Fruit fly (Drosophila melanogaster) whole organism, embryonic: ENCODE data around the gene GatB.

Experiments used
- CG10267 ChIP-seq: fragments of 200-800 bp; sonication (Bioruptor generic); optimal IDR thresholded peaks from 2 replicates; lab custom pipeline; 2018; ENCODE audit warnings: missing biosample characterization, mild to moderate bottlenecking, missing genetic modification characterization, moderate library complexity
- CG11093 ChIP-seq: fragments of 200-800 bp; sonication (Bioruptor generic); IDR thresholded peaks from 3 replicates; pipeline ENCODE4 v1.3.6; 2022; ENCODE audit warnings: missing biosample characterization, missing genetic modification characterization
- CG11504 ChIP-seq: fragments of 200-800 bp; sonication (Bioruptor generic); optimal IDR thresholded peaks from 3 replicates; lab custom pipeline; 2019; ENCODE audit warnings: missing biosample characterization, mild to moderate bottlenecking, missing genetic modification characterization, moderate library complexity
- CG11723 ChIP-seq: fragments of 200-800 bp; sonication (Bioruptor generic); optimal IDR thresholded peaks from 2 replicates; lab custom pipeline; 2017; ENCODE audit warnings: missing biosample characterization, mild to moderate bottlenecking, missing genetic modification characterization
- CG12219 ChIP-seq: fragments of 200-800 bp; sonication (Bioruptor generic); optimal IDR thresholded peaks from 3 replicates; lab custom pipeline; 2018; ENCODE audit warnings: missing biosample characterization, mild to moderate bottlenecking, missing genetic modification characterization
- CG12942 ChIP-seq: fragments of 200-800 bp; sonication (Bioruptor generic); optimal IDR thresholded peaks from 3 replicates; lab custom pipeline; 2016; ENCODE audit warnings: missing biosample characterization, missing genetic modification characterization
- CG13287 ChIP-seq: fragments of 200-800 bp; sonication (Bioruptor generic); IDR thresholded peaks from 2 replicates; pipeline ENCODE4 v1.3.6; 2022; ENCODE audit warnings: missing biosample characterization, missing genetic modification characterization; ENCODE audit not compliant: partially characterized antibody
- CG13775 ChIP-seq: fragments of 200-800 bp; sonication (Bioruptor generic); optimal IDR thresholded peaks from 3 replicates; lab custom pipeline; 2017; ENCODE audit warnings: missing biosample characterization, mild to moderate bottlenecking, missing genetic modification characterization
- CG14014 ChIP-seq: fragments of 200-800 bp; sonication (Bioruptor generic); IDR thresholded peaks from 2 replicates; pipeline ENCODE4 v1.3.6; 2022; ENCODE audit warnings: missing biosample characterization, missing genetic modification characterization
- CG14710 ChIP-seq: fragments of 200-800 bp; sonication (Bioruptor generic); optimal IDR thresholded peaks from 3 replicates; lab custom pipeline; 2019; ENCODE audit warnings: missing biosample characterization, mild to moderate bottlenecking, missing genetic modification characterization, moderate library complexity
- CG17568 ChIP-seq: fragments of 200-800 bp; sonication (Bioruptor generic); optimal IDR thresholded peaks from 2 replicates; lab custom pipeline; 2018; ENCODE audit warnings: missing biosample characterization, mild to moderate bottlenecking, missing genetic modification characterization, moderate library complexity
- CG18599 ChIP-seq: fragments of 200-800 bp; sonication (Bioruptor generic); optimal IDR thresholded peaks from 3 replicates; lab custom pipeline; 2017; ENCODE audit warnings: missing biosample characterization, missing genetic modification characterization, mild to moderate bottlenecking, moderate library complexity, missing genetic modification reagents
- CG18764 ChIP-seq: fragments of 200-800 bp; sonication (Bioruptor generic); optimal IDR thresholded peaks from 3 replicates; lab custom pipeline; 2016; ENCODE audit warnings: missing biosample characterization, missing genetic modification characterization
- CG2199 ChIP-seq: fragments of 200-800 bp; sonication (Bioruptor generic); IDR thresholded peaks from 3 replicates; pipeline ENCODE4 v1.3.6; 2022; ENCODE audit warnings: missing biosample characterization, missing genetic modification characterization
- CG2678 ChIP-seq: fragments of 200-800 bp; sonication (Bioruptor generic); optimal IDR thresholded peaks from 3 replicates; lab custom pipeline; 2019; ENCODE audit warnings: missing biosample characterization, mild to moderate bottlenecking, missing genetic modification characterization, moderate library complexity
- CG30020 ChIP-seq: fragments of 200-800 bp; optimal IDR thresholded peaks from 2 replicates; lab custom pipeline; 2019; ENCODE audit warnings: missing biosample characterization, mild to moderate bottlenecking, missing genetic modification characterization, moderate library complexity
- CG3065 ChIP-seq: fragments of 200-800 bp; sonication (Bioruptor generic); optimal IDR thresholded peaks from 2 replicates; lab custom pipeline; 2016; ENCODE audit warnings: missing biosample characterization, missing genetic modification characterization
- CG31224 ChIP-seq: fragments of 200-800 bp; sonication (Bioruptor generic); IDR thresholded peaks from 2 replicates; pipeline ENCODE4 v1.3.6; 2022; ENCODE audit warnings: missing biosample characterization, missing genetic modification characterization
- CG32767 ChIP-seq: fragments of 200-800 bp; sonication (Bioruptor generic); IDR thresholded peaks from 2 replicates; pipeline ENCODE4 v1.3.6; 2022; ENCODE audit warnings: missing biosample characterization, missing genetic modification characterization
- CG34422 ChIP-seq: fragments of 200-800 bp; sonication (Bioruptor generic); IDR thresholded peaks from 3 replicates; pipeline ENCODE4 v1.3.6; 2022; ENCODE audit warnings: missing biosample characterization, missing genetic modification characterization
- CG3726 ChIP-seq: fragments of 200-800 bp; sonication (Bioruptor generic); IDR thresholded peaks from 3 replicates; pipeline ENCODE4, ENCODE4 v1.3.6; 2022; ENCODE audit warnings: missing biosample characterization, missing genetic modification characterization
- CG42726 ChIP-seq: fragments of 200-800 bp; sonication (Bioruptor generic); IDR thresholded peaks from 2 replicates; pipeline ENCODE4 v1.3.6; 2022; ENCODE audit warnings: missing biosample characterization, missing genetic modification characterization; ENCODE audit not compliant: partially characterized antibody
- CG4360 ChIP-seq: fragments of 200-800 bp; sonication (Bioruptor generic); IDR thresholded peaks from 2 replicates; pipeline ENCODE4 v1.3.6; 2022; ENCODE audit warnings: missing biosample characterization, missing genetic modification characterization
- CG4617 ChIP-seq: fragments of 200-800 bp; sonication (Bioruptor generic); optimal IDR thresholded peaks from 3 replicates; lab custom pipeline; 2016; ENCODE audit warnings: missing biosample characterization, missing genetic modification characterization, borderline replicate concordance
- CG4854 ChIP-seq: fragments of 200-800 bp; sonication (Bioruptor generic); optimal IDR thresholded peaks from 2 replicates; lab custom pipeline; 2016; ENCODE audit warnings: missing biosample characterization, missing genetic modification characterization, inconsistent platforms
- CG9609 ChIP-seq: fragments of 200-800 bp; sonication (Bioruptor generic); optimal IDR thresholded peaks from 3 replicates; lab custom pipeline; 2016; ENCODE audit warnings: missing biosample characterization, missing genetic modification characterization
- E2f2 ChIP-seq: fragments of 200-800 bp; sonication (Bioruptor generic); IDR thresholded peaks from 2 replicates; pipeline ENCODE4 v1.3.6; 2022; ENCODE audit warnings: missing biosample characterization, missing genetic modification characterization
- H2.0 ChIP-seq: fragments of 200-800 bp; sonication (Bioruptor generic); IDR thresholded peaks from 2 replicates; pipeline ENCODE4 v1.3.6; 2022; ENCODE audit warnings: missing biosample characterization, missing genetic modification characterization
- Hmx ChIP-seq: fragments of 200-800 bp; sonication (Bioruptor generic); optimal IDR thresholded peaks from 2 replicates; lab custom pipeline; 2016; ENCODE audit warnings: missing biosample characterization, missing genetic modification characterization
- Hr51 ChIP-seq, 2 experiments: fragments of 200-800 bp; sonication (Bioruptor generic); optimal IDR thresholded peaks; 2 replicates in 1 of 2; 3 replicates in 1 of 2; lab custom pipeline; 2016 to 2018; ENCODE audit warnings: missing biosample characterization in 2 of 2, missing genetic modification characterization in 2 of 2, mild to moderate bottlenecking in 1 of 2, moderate library complexity in 1 of 2
- Med ChIP-seq: fragments of 200-800 bp; sonication (Bioruptor generic); peaks from one replicate; lab custom pipeline; 2016; ENCODE audit warnings: missing biosample characterization, missing genetic modification characterization, mild to moderate bottlenecking, inconsistent platforms, moderate library complexity
- Ravus ChIP-seq: fragments of 200-800 bp; sonication (Bioruptor generic); IDR thresholded peaks from 2 replicates; pipeline ENCODE4 v1.3.6; 2022; ENCODE audit warnings: missing biosample characterization, missing genetic modification characterization
- Tbp ChIP-seq: fragments of >200 bp; optimal IDR thresholded peaks from 2 replicates; lab custom pipeline; 2018; ENCODE audit warnings: missing biosample characterization, missing genetic modification characterization
- crol ChIP-seq: fragments of 200-800 bp; sonication (Bioruptor generic); IDR thresholded peaks from 2 replicates; pipeline ENCODE4 v1.3.6; 2022; ENCODE audit warnings: missing biosample characterization, missing genetic modification characterization
- crp ChIP-seq, 2 experiments: fragments of 200-800 bp; sonication (Bioruptor generic); optimal IDR thresholded peaks; 2 replicates in 1 of 2; 3 replicates in 1 of 2; lab custom pipeline; 2017; ENCODE audit warnings: missing biosample characterization in 2 of 2, missing genetic modification characterization in 2 of 2, mild to moderate bottlenecking in 1 of 2, moderate library complexity in 1 of 2
- dati ChIP-seq: fragments of 200-800 bp; sonication (Bioruptor generic); IDR thresholded peaks from 2 replicates; pipeline ENCODE4 v1.3.6; 2022; ENCODE audit warnings: missing biosample characterization, missing genetic modification characterization
- dimm ChIP-seq: fragments of 200-800 bp; sonication (Bioruptor generic); IDR thresholded peaks from 2 replicates; pipeline ENCODE4 v1.3.6; 2022; ENCODE audit warnings: missing biosample characterization, missing genetic modification characterization
- dmrt11E ChIP-seq: fragments of 200-800 bp; sonication (Bioruptor generic); optimal IDR thresholded peaks from 3 replicates; lab custom pipeline; 2018; ENCODE audit warnings: missing biosample characterization, mild to moderate bottlenecking, missing genetic modification characterization, moderate library complexity
- dmrt99B ChIP-seq: fragments of 200-800 bp; sonication (Bioruptor generic); optimal IDR thresholded peaks from 2 replicates; lab custom pipeline; 2018; ENCODE audit warnings: missing biosample characterization, mild to moderate bottlenecking, missing genetic modification characterization, moderate library complexity
- kah ChIP-seq: fragments of 200-800 bp; sonication (Bioruptor generic); optimal IDR thresholded peaks from 2 replicates; lab custom pipeline; 2018; ENCODE audit warnings: missing biosample characterization, mild to moderate bottlenecking, missing genetic modification characterization
- kni ChIP-seq: fragments of 200-800 bp; sonication (Bioruptor generic); optimal IDR thresholded peaks from 3 replicates; lab custom pipeline; 2017; ENCODE audit warnings: mild to moderate bottlenecking, missing biosample characterization, missing genetic modification reagents, missing genetic modification characterization
- lbe ChIP-seq: fragments of 200-800 bp; sonication (Bioruptor generic); optimal IDR thresholded peaks from 2 replicates; lab custom pipeline; 2016; ENCODE audit warnings: missing biosample characterization, mild to moderate bottlenecking, missing genetic modification characterization
- luna ChIP-seq: fragments of 200-800 bp; sonication (Bioruptor generic); optimal IDR thresholded peaks from 2 replicates; lab custom pipeline; 2016; ENCODE audit warnings: missing biosample characterization, missing genetic modification characterization
- mirr ChIP-seq: fragments of 200-800 bp; sonication (Bioruptor generic); optimal IDR thresholded peaks from 3 replicates; lab custom pipeline; 2018; ENCODE audit warnings: missing biosample characterization, mild to moderate bottlenecking, missing genetic modification characterization
- repo ChIP-seq: fragments of 200-800 bp; sonication (Bioruptor generic); optimal IDR thresholded peaks from 2 replicates; lab custom pipeline; 2016; ENCODE audit warnings: missing biosample characterization, missing genetic modification characterization
- sob ChIP-seq: fragments of 200-800 bp; sonication (Bioruptor generic); IDR thresholded peaks from 2 replicates; pipeline ENCODE4 v1.3.6; 2022; ENCODE audit warnings: missing biosample characterization, missing genetic modification characterization
- tap ChIP-seq: fragments of 200-800 bp; optimal IDR thresholded peaks from 3 replicates; lab custom pipeline; 2019; ENCODE audit warnings: missing biosample characterization, mild to moderate bottlenecking, missing genetic modification characterization, moderate library complexity
- tin ChIP-seq: fragments of 200-800 bp; sonication (Bioruptor generic); optimal IDR thresholded peaks from 3 replicates; lab custom pipeline; 2016; ENCODE audit warnings: missing biosample characterization, missing genetic modification characterization
- tx ChIP-seq: fragments of 200-800 bp; sonication (Bioruptor generic); optimal IDR thresholded peaks from 2 replicates; lab custom pipeline; 2016; ENCODE audit warnings: missing biosample characterization, missing genetic modification characterization
- zen ChIP-seq: fragments of 200-800 bp; sonication (Bioruptor generic); optimal IDR thresholded peaks from 3 replicates; lab custom pipeline; 2018; ENCODE audit warnings: missing biosample characterization, mild to moderate bottlenecking, missing genetic modification characterization, moderate library complexity
- zen2 ChIP-seq: fragments of 200-800 bp; sonication (Bioruptor generic); IDR thresholded peaks from 3 replicates; pipeline ENCODE4 v1.3.6; 2022; ENCODE audit warnings: missing biosample characterization, missing genetic modification characterization; ENCODE audit not compliant: partially characterized antibody

Gene GatB

dm6 chr3R:24079110-24079509 is 50.9 kb downstream of the GatB start (continued):
- TF ChIP-seq CG3065 (GFP tag; lab: Kevin White, UChicago) = no peak
- TF ChIP-seq CG14710 (tag; lab: Kevin White, UChicago) = no peak
- TF ChIP-seq tin (GFP tag; lab: Kevin White, UChicago) = no peak
- peak in 1 of 2 experiments; percentile 16 for TF ChIP-seq Hr51 (GFP tag; optimal IDR thresholded peaks at IDR 0.05; lab: Kevin White, UChicago)
- TF ChIP-seq CG13775 (GFP tag; lab: Kevin White, UChicago) = no peak
- no peak for TF ChIP-seq mirr
- TF ChIP-seq CG11504 = no peak
- TF ChIP-seq dimm (GFP tag; lab: Robert Waterston, UW) = no peak
- 0 out of 2 replicates have a peak, but pooled peaks have one; percentile 6 for TF ChIP-seq E2f2 (GFP tag; lab: Robert Waterston, UW)
- TF ChIP-seq dmrt11E (tag; lab: Kevin White, UChicago) = no peak
- TF ChIP-seq CG31224 (GFP tag; lab: Robert Waterston, UW) = no peak
- peak; percentile 52 for TF ChIP-seq Med (GFP tag; lab: Kevin White, UChicago)
- TF ChIP-seq Tbp = no peak
- no peak for TF ChIP-seq kni
- no peak for TF ChIP-seq CG12942
- TF ChIP-seq CG9609 (GFP tag; lab: Kevin White, UChicago) = no peak
- no peak for TF ChIP-seq sob (GFP tag; lab: Robert Waterston, UW)
- no peak for TF ChIP-seq CG30020 (tag; lab: Kevin White, UChicago)
- peak; percentile 12 for TF ChIP-seq CG10267 (tag; lab: Kevin White, UChicago)
- no peak for TF ChIP-seq zen2
- TF ChIP-seq lbe (GFP tag; lab: Kevin White, UChicago) = no peak
- TF ChIP-seq CG34422 (GFP tag; lab: Robert Waterston, UW) = no peak
- TF ChIP-seq luna (GFP tag; lab: Kevin White, UChicago) = no peak
- no peak for TF ChIP-seq dati (GFP tag; lab: Robert Waterston, UW)
- peak; percentile 14 for TF ChIP-seq dmrt99B (tag; lab: Kevin White, UChicago)
- TF ChIP-seq CG4854 = no peak
- peak; percentile 8 for TF ChIP-seq CG18599
- TF ChIP-seq zen (tag; lab: Kevin White, UChicago) = no peak
- no peak for TF ChIP-seq H2.0 (GFP tag; lab: Robert Waterston, UW)
- no peak for TF ChIP-seq crol (GFP tag; lab: Robert Waterston, UW)
- no peak for TF ChIP-seq tap (tag; lab: Kevin White, UChicago)
- peak; percentile 27 for TF ChIP-seq CG2678 (tag; lab: Kevin White, UChicago)
- no peak for TF ChIP-seq CG13287 (GFP tag; lab: Robert Waterston, UW)
- TF ChIP-seq CG4617 = no peak
- TF ChIP-seq Ravus (GFP tag; lab: Robert Waterston, UW) = no peak
- TF ChIP-seq CG2199 = no peak
- TF ChIP-seq CG11093 (GFP tag; lab: Robert Waterston, UW) = no peak
- no peak for TF ChIP-seq CG3726 (GFP tag; lab: Robert Waterston, UW)
- no peak for TF ChIP-seq CG14014 (GFP tag; lab: Robert Waterston, UW)
- no peak for TF ChIP-seq repo (GFP tag; lab: Kevin White, UChicago)
- TF ChIP-seq kah (GFP tag; lab: Kevin White, UChicago) = no peak
- no peak for TF ChIP-seq CG18764 (GFP tag; lab: Kevin White, UChicago)
- TF ChIP-seq Hmx (GFP tag; lab: Kevin White, UChicago) = no peak
- TF ChIP-seq CG4360 (GFP tag; lab: Robert Waterston, UW) = no peak
- TF ChIP-seq CG17568 (GFP tag; lab: Kevin White, UChicago) = no peak
- TF ChIP-seq tx (GFP tag; lab: Kevin White, UChicago) = no peak
- TF ChIP-seq crp (GFP tag; optimal IDR thresholded peaks at IDR 0.05; lab: Kevin White, UChicago) = no peak
- TF ChIP-seq CG12219 = no peak
- TF ChIP-seq CG11723 (GFP tag; lab: Kevin White, UChicago) = no peak
- TF ChIP-seq CG42726 (GFP tag; lab: Robert Waterston, UW) = no peak
- TF ChIP-seq CG32767 (GFP tag; lab: Robert Waterston, UW) = no peak
